Fruit fly (Drosophila melanogaster): ENCODE results near the gene phol.

phol gene

DNA sequence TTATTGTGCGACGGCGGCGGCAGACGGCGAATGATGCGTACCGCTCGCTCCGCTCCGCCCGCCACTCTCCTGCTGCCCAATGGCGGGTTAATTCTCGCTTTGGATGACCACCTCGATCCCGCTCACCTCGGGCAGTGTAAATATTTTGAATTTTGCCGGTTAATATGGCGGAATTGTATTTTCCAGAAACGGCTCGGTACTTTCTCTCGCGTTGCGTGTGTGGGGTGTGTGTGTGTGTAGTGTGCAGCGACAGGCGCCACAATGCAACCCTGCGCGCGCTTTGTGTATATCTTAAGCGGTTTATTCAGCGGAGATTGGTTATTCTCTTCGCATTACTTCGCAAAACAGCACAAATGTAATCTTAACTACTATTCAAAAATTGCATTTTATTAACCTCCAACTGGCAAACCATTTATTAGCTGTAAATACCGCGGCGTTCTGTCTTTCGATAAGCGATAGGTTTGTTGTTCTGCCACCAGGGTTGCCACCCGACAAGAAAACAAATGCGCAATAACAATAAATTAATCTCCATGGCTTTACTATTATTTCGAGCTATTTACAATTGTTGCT is at the start of gene phol, which contains the start of gene CG3552:
phol (minus strand) TSS at position 463 of the 570 bp plus-strand sequence.
CG3552 (plus strand) TSS at position 500 of the 570 bp plus-strand sequence.
- TF ChIP-seq noc (tag; optimal IDR thresholded peaks at IDR 0.05), result no peak

DNA sequence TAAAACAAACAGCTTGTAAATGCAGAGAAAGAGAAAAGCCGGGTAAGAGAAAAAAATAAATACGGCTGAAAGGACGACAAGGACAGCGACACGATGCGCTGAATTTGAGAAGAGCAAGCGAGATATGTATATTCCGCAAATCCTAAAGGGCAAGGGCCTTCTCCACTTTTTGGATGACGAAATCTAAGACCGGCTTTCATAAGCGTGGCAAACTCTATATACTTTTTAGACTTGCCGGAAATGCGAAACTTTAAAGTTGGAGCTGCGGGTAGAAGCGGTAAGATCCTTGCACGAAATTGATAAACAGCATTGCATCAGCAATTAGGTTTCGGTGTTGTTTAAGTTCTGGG is 49.6 kb upstream of the phol start:
- TF ChIP-seq noc (tag; optimal IDR thresholded peaks at IDR 0.05), result no peak

DNA sequence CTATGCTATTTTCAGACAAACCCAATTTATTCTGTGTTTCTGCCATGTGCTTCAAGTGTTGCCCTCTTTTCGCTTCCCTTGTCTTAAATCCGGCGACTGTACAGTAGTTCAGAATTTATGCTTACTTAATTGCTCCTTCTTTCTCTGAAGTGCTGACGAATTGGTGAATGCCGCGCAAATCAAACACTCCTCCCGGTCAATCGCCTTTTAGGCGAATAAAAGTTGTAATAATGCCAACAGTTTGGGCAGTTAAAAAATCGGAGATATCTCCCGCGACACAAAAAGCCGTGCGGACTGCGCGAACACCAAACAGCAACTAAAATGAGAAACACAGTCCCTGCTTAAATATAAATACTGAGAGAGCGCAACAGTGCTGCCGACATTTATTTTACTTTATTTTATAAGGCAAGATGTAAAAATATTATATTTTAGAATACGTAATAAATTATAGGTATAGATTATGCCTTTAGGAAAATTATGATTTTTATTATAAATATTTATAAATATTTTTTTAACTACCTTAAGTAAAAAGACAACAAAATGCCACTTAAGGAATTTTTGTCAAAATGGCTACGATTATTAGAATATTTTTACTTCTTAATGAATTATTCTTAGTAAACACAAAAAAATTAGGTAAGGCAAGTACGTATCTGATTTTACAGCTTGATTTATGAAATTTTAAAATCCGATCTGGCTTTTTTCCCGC is 49.1 kb upstream of the phol start, which contains the start of gene path:
path (minus strand) TSS at position 322 of the 706 bp plus-strand sequence.
- TF ChIP-seq noc (tag; optimal IDR thresholded peaks at IDR 0.05), result peak; percentile 47

DNA sequence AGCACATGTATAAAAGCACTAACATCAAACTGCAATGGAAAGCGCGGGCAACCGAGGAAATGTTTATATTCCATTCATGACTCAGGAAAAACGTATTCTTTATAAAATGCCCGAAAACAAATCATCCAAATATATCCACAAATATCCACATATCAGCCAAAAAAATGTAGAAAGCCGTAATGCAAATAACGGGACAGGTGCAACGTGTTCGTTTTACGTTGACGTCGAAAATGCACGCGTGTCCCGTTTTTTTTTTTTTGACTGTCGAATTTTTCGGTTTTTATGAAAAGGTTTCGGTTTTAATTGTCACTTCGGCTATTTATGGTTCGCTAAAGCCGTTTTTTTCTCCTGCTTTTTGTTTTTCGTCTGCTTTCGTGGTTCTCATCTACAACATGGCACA is 48.4 kb upstream of the phol start:
- no peak for TF ChIP-seq noc (tag; optimal IDR thresholded peaks at IDR 0.05)

DNA sequence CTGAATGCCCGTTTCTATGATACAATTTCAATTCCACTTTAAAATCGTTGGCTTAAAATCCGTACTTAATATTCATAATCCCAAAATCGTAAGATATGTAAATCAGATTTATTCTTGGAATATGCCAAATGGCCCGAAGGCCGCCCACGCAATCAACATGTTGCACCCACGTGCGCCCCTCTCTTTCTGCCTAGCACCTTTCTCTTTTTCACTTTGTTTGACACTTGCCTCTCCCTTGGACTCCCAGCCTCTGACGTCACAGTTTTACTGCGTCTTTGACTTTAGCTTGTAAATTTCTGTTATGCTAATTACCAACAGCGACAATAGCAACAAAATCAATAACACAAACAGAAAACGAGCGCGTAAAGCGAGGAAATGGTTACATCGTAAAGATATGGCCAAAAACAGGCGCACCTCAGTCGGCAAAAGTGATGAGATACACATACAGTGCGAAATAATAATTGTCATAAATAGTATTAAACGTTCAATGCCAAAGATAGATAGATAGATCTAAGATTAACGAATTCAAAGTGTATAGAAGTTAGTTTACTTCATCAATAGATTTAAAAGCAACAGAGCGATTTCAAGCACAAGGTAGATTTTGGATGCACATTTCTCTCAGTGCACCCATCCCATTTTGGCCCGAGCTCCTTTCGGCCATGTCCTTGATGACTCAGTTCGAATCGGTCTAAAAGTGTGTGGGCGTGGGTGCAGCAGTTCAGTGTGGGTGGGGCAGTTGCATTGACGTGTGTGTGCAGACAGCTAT is 47.7 kb upstream of the phol start:
- TF ChIP-seq noc (tag; optimal IDR thresholded peaks at IDR 0.05), result no peak

DNA sequence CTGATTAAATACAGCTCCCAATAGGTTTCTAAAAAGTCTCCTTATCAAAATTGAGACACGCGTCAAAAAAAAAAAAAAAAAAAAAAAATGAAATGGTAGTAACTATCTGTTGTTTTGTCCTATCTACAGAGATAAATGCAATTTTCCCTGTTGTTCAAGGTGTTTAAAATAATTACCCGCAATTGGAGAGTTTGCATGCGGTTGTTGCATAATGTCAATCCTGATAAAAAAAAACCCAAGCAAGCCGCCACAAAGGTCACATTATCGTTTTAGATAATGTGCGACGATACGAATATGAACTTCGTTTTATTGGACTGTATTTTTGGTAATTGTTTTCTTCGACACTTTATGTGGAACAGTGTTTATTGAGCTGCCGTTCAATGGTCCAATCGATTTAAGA is 46.8 kb upstream of the phol start:
- TF ChIP-seq noc (tag; optimal IDR thresholded peaks at IDR 0.05), result no peak

DNA sequence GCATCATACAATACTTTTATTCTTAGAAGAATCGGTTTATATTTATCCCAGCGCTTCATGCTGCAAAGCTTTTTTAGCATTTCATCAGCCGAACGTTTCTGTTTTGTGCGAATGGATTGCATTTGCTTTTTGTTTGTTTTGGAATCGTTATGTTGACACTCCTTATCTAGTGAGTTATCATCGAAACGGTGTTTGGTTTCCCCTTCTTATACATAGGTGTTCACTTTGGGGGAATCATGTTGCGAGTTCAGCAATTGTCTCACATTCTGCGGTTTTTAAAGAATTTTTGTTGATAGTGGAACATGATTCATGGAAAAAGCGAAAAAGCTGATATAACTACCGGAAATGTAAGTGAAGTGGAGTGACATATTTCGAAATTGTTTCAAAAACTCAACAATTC is 46.2 kb upstream of the phol start:
- no peak for TF ChIP-seq noc (tag; optimal IDR thresholded peaks at IDR 0.05)

DNA sequence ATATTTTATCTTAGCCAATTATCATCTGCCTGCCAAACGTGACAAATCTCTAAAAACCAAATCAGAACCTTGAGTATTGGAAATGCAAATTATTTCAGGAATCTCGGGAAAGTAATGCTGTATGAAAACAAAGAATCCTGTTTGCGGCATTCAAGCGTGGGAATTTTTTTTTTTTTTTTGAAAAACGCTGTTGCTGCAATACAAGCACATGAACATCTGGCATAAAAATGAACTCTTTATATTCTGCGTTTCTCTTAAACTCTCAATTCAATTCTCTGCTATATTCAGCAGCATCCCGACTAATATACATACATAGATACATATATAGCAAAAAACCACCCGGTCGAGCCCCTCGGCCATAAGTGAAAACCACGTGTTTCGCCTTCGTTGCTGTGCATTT is 45.2 kb upstream of the phol start:
- TF ChIP-seq noc (tag; optimal IDR thresholded peaks at IDR 0.05), result no peak

DNA sequence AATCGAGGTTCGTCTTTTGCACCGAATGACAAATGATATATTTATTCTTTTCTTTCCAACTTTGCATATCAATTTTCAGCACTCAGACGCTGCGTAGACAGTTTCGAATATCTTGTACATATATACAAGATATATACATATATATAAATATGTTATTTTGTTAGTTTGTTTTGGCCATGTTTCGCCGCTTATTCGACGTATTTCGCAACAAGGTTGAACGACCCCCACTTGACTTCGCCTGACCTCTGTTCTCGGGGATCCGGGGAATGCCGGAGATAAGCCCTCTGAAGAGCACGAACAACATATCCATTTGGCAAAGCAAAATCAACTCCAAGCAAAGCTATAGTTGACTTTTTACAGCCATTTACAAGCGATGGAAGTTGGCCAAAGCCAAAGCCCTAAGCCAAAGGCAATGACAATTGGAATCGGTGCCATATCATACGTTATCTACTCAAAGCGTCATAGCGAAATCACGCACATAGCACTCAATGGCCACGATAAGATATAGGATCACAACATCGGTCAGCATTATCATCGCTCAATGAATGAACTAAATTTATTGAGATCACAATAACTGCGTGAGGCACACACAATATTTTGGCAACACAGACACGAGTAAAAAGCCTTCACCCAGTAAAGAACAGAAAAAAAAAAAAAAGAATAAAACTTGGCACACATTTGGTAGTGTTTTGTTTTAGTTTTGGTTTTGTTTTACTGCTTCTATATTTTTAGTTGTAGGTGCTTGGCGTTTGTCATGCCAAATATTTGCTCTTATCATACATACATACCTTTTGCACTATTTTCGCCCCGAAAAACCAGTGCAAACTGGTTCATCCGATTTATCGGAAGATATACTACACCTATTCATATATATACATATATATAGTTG is 44.1 kb upstream of the phol start:
- peak; percentile 51 for TF ChIP-seq noc (tag; optimal IDR thresholded peaks at IDR 0.05)

DNA sequence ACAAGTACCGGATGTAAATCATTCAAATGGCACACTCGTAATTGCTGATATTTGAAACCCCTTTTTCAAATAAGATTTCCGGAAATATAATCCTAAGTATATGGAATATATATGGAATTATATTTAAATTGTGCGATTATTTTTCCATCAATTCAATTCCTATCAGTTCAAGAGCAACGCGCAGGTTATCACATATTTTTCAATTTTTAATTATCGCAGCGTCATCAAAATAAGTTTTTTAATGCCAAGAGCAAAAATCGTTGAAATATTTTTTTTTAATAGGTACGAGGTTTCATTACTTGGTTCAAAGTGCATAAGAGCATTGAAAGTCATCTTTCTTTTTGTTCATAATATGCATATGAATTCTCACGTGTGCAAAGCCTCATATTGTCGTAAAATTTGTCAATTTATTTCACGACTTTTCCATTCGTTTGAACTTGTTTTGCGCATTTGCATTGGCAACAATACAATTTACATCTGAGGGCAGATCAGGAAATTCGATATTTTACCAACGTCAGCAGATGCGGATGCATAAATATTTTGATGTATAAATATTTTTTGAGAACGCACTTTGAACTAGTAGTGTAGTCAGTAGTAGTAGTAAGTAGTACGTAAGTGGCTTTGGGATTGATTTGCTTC is 42.0 kb upstream of the phol start:
- peak; percentile 7 for TF ChIP-seq noc (tag; optimal IDR thresholded peaks at IDR 0.05)

DNA sequence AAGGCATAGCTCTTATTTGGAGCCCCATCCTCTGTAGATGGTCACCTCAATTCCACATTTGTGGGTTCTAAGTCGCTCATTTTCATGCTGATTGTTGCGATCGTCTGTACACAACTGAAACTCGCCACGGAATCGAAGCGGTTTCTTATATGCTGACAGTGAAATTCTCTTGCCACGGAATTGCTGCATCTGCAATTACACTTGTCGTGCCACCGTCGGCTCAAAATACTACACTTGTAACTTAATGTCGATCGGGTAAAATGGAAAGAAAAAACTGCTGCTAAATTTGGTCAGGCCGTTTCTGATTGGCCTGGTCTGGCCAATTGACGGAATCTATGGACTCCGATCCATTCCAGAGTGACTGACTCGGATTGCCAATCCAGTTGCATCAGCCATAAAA is 41.2 kb upstream of the phol start:
- no peak for TF ChIP-seq noc (tag; optimal IDR thresholded peaks at IDR 0.05)

DNA sequence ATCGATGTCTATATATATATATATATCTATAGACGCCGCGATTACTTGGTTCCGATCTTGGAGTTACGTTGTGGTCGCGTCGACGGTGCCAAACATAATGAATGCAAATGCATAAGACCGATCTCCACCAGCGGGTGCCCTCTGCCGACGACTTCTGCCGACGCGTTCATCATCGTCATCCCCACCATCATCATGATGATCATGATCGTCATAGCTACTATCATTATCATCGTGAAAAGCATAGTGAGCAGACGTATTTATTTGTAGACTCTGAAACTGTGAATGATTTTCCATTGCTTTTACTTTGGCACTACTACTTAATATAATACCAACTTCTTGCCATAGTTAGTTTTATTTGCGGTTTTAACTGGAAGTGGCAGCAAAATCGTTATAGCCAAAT is 36.0 kb upstream of the phol start, which contains the start of gene CG32037:
CG32037 (minus strand) TSS at position 101 of the 400 bp plus-strand sequence.
- no peak for TF ChIP-seq noc (tag; optimal IDR thresholded peaks at IDR 0.05)

DNA sequence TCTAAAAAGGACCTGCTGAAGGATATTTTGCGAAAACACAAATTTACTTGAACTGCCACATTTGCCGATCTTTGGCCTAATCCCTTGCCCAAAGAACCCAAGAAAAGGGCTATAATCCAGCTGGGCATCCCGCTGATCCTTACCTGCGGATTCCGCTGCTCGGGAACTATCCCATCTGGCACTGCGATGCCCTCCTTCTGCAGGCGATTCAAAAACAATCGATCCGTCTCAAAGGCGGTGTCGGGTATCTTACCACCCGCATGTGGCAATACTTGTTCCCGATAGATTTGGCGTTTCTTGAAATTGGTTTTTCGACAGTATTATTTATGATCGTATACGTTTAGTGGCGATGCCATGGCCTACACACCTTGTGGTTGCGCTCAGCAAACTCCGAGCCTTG is 35.2 kb upstream of the phol start:
- TF ChIP-seq noc (tag; optimal IDR thresholded peaks at IDR 0.05), result no peak

DNA sequence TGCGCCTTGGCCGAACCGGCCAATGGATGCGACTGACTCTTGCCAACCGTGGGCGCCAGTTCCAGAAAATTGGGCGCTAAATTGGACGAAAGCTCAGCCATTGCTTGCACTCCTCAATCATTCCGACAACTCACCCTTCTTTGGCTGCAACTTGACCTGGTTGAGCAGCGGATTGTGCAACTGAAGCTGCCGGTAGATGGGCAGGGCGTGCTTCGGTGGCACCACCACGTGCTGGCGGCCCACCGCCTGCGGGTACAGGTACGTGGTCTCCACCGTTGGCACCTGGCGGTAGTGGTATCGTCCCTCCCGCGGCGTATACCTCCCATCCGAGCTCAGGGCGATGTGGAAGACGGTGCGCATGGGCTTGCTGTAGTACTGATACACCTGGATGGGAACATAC is 34.4 kb upstream of the phol start:
- no peak for TF ChIP-seq noc (tag; optimal IDR thresholded peaks at IDR 0.05)

DNA sequence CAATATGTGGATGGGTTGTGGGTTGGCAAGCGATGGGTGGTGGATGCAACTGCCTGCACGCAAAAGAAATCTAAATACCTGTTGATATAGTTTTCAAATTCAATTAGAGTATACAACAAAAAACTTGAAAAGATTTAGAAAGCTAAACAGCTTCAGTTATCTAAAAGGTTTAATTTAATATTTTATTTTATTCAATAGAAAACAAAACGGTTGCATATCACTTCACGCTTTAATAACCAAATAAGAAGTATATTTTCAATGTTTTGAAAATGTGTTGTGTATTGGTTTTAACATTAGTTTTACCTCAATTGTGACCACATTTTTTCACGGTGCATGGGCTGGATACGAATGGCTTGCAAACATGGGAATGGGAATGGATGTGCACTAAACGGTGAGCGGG is 33.5 kb upstream of the phol start:
- TF ChIP-seq noc (tag; optimal IDR thresholded peaks at IDR 0.05), result no peak

Measured in whole organism, larva.